Fruit fly (Drosophila melanogaster) whole organism, pupa: Measurements from ENCODE around the gene tna.
A peak's percentile ranks its signal among the peaks of the same experiment; 100 is the strongest.

ENCODE experiments used
- CG12605 ChIP-seq: fragments of 200-800 bp; sonication (Bioruptor generic); IDR thresholded peaks from 2 replicates; pipeline ENCODE4 v1.3.6; 2022; ENCODE audit warnings: missing biosample characterization, missing genetic modification characterization
- CG13204 ChIP-seq: fragments of 200-800 bp; sonication (Bioruptor generic); optimal IDR thresholded peaks from 2 replicates; lab custom pipeline; 2018; ENCODE audit warnings: missing biosample characterization, mild to moderate bottlenecking, missing genetic modification characterization, moderate library complexity
- CG14655 ChIP-seq: fragments of 200-800 bp; sonication (Bioruptor generic); optimal IDR thresholded peaks from 3 replicates; lab custom pipeline; 2017; ENCODE audit warnings: mild to moderate bottlenecking, missing biosample characterization, missing genetic modification reagents, missing genetic modification characterization
- CG15710 ChIP-seq: fragments of 200-800 bp; sonication (Bioruptor generic); optimal IDR thresholded peaks from 2 replicates; lab custom pipeline; 2018; ENCODE audit warnings: missing biosample characterization, mild to moderate bottlenecking, missing genetic modification characterization, moderate library complexity
- EcR ChIP-seq: fragments of 200-800 bp; sonication (Bioruptor generic); optimal IDR thresholded peaks from 3 replicates; lab custom pipeline; 2019; ENCODE audit warnings: missing biosample characterization, missing genetic modification characterization, mild to moderate bottlenecking, moderate library complexity, missing genetic modification reagents
- Pif1A ChIP-seq: fragments of 200-800 bp; sonication (Bioruptor generic); optimal IDR thresholded peaks from 3 replicates; lab custom pipeline; 2016; ENCODE audit warnings: missing biosample characterization, missing genetic modification characterization

dm6 chr3L:10793250-10793649 lies 42.1 kb upstream of the tna start:
- TF ChIP-seq EcR (GFP tag; lab: Kevin White, UChicago): peak; percentile 11
- TF ChIP-seq Pif1A: no peak
- TF ChIP-seq CG15710: no peak
- no peak for TF ChIP-seq CG13204
- 0 out of 2 replicates have a peak, but pooled peaks have one; percentile 37 for TF ChIP-seq CG12605 (GFP tag; lab: Robert Waterston, UW)
- no peak for TF ChIP-seq CG14655 (GFP tag; lab: Kevin White, UChicago)
